Fruit fly (Drosophila melanogaster) whole organism, adult: ENCODE data around the gene CG4658.

Source experiments
- CG1620 ChIP-seq: fragments of 200-800 bp; sonication (Bioruptor generic); optimal IDR thresholded peaks from 2 replicates; lab custom pipeline; 2016; ENCODE audit warnings: missing biosample characterization, missing genetic modification characterization
- Crg-1 ChIP-seq: fragments of 200-800 bp; sonication (Bioruptor generic); optimal IDR thresholded peaks from 2 replicates; lab custom pipeline; 2016; ENCODE audit warnings: missing biosample characterization, missing genetic modification characterization
- Hr96 ChIP-seq: fragments of 200-800 bp; sonication (Bioruptor generic); optimal IDR thresholded peaks from 2 replicates; lab custom pipeline; 2016; ENCODE audit warnings: missing biosample characterization, missing genetic modification characterization
- ovo ChIP-seq: fragments of 200-800 bp; sonication (Bioruptor generic); optimal IDR thresholded peaks from 2 replicates; lab custom pipeline; 2016; ENCODE audit warnings: missing biosample characterization, missing genetic modification characterization
- tj ChIP-seq: fragments of 200-800 bp; sonication (Bioruptor generic); optimal IDR thresholded peaks from 3 replicates; lab custom pipeline; 2017; ENCODE audit warnings: missing biosample characterization, mild to moderate bottlenecking, missing genetic modification characterization, moderate library complexity
- toe ChIP-seq: fragments of 200-800 bp; sonication (Bioruptor generic); optimal IDR thresholded peaks from 2 replicates; lab custom pipeline; 2016; ENCODE audit warnings: missing biosample characterization, missing genetic modification characterization

dm6 chr2L:9943521-9943920 is 13.4 kb upstream of the CG4658 start:
- TF ChIP-seq Crg-1 (GFP tag; lab: Kevin White, UChicago) (peak; percentile 16), CG1620 (GFP tag; lab: Kevin White, UChicago) (no peak), tj (GFP tag; lab: Kevin White, UChicago) (no peak), Hr96 (GFP tag; lab: Kevin White, UChicago) (no peak), ovo (no peak), toe (GFP tag; lab: Kevin White, UChicago) (no peak)
